Worm (Caenorhabditis elegans): Measurements from ENCODE around the gene evl-14.

Gene evl-14

ce11 chrIII:4281955-4282618, 30.8 kb downstream of the evl-14 start:
- TF ChIP-seq unc-62 (GFP tag; optimal IDR thresholded peaks at IDR 0.05), result peak; percentile 48

DNA sequence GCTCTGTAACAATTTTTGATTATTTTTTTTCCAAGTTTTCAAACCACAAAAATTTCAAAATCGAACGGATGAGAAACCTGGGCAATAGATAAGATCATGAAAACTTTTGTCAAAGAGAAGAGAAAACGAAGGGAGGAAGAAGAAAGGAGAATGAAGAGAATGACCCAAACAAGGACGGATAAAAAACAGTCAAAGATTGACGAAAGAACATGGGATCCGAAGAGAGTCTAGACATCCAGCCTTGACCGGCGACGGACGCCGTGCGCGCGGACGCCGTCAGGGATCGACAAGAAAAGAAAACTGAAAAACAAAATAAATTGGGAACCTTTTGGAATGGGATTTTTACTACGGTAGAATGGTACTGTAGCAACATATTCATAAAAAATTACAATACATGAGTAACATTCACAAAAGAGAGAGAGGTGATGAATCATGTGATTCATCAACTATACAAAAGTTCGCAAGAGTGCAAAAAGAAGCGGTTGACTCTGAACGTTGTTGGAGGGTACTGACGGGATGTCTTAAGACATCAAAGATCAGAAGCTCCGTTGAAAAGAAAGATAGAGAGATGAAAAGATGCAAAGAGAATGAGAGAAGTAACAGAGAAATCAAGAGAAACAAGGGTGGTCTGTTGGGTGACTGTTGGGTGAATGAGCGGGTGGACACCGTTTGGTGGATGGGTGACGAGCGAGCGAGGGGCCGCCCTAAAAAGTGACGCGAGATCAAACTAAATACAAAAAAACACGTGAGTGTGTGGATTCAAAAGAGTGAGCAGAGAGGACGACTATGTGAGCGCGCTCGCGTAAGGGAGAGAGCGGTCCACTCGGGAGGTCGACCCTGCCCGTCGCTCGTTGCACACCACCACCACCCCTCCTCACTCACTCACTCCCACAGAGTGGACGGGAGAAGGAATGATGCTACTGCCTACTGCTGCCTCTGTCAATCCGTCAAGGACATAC, 32.4 kb downstream of the evl-14 start, which contains the start of gene sup-26:
Gene sup-26 (minus strand): TSS at position 10 of the 959 bp plus-strand sequence.
- TF ChIP-seq unc-62 (GFP tag; optimal IDR thresholded peaks at IDR 0.05), result no peak

ce11 chrIII:4278203-4278602, 34.7 kb downstream of the evl-14 start:
- TF ChIP-seq unc-62 (GFP tag; optimal IDR thresholded peaks at IDR 0.05), result no peak

DNA sequence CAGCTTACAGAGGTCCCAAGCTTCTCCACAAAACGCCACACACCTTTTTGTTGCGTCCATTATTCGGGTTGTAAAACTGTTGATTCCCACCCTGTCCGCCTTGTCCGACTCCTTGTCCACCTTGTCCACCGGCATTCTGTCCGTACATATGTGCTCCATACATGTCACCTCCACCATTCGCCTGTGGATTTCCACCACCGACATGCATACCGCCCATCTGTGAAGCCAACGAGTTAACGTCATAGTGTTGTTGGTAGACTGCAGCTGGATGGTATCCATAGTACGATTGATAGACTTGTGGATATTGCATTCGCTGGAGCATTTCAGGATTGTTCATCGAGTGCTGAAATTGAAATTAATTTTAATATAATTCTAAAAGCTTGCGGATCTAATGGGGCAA, 35.2 kb downstream of the evl-14 start:
- TF ChIP-seq unc-62 (GFP tag; optimal IDR thresholded peaks at IDR 0.05), result no peak

- no peak for TF ChIP-seq unc-62 (GFP tag; optimal IDR thresholded peaks at IDR 0.05)
Observed at ce11 chrIII:4276277-4276676, 36.7 kb downstream of the evl-14 start.

- no peak for TF ChIP-seq unc-62 (GFP tag; optimal IDR thresholded peaks at IDR 0.05)
Observed at ce11 chrIII:4275704-4276103, 37.2 kb downstream of the evl-14 start.

ce11 chrIII:4274524-4274923, 38.4 kb downstream of the evl-14 start:
- no peak for TF ChIP-seq unc-62 (GFP tag; optimal IDR thresholded peaks at IDR 0.05)

ce11 chrIII:4272864-4273263, 40.1 kb downstream of the evl-14 start:
- TF ChIP-seq unc-62 (GFP tag; optimal IDR thresholded peaks at IDR 0.05), result no peak

- no peak for TF ChIP-seq unc-62 (GFP tag; optimal IDR thresholded peaks at IDR 0.05)
Observed at ce11 chrIII:4271059-4271458, 41.9 kb downstream of the evl-14 start.

- no peak for TF ChIP-seq unc-62 (GFP tag; optimal IDR thresholded peaks at IDR 0.05)
Observed at ce11 chrIII:4269220-4269935, 43.5 kb downstream of the evl-14 start, which contains the start of the genes sftb-1 and R10E4.1. TSS of gene sftb-1 (minus strand) at chrIII:4269270. TSS of gene R10E4.1 (plus strand) at chrIII:4269743.

ce11 chrIII:4265892-4266291, 47.0 kb downstream of the evl-14 start:
- TF ChIP-seq unc-62 (GFP tag; optimal IDR thresholded peaks at IDR 0.05), result no peak

DNA sequence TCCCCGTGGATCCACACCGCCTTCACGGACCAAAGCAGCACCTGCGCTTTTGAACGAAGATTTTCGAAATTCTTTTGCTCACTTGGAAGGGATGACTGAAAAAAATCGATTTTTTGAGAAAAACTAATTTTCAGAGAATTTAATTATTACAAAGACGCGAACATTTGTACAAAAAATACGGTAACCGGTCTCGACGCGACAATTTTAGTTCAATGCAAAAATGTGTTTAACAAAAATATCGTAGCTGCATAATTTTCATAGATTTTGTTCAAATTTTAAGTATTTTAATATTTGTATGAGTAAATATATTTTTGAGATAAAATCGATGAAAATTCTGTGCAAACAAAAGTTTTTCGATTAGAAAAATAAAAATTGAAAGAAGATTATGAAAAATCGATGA, 49.9 kb downstream of the evl-14 start, which contains the start of gene T08A11.1:
Gene T08A11.1 (minus strand): TSS at position 101 of the 400 bp plus-strand sequence.
- no peak for TF ChIP-seq unc-62 (GFP tag; optimal IDR thresholded peaks at IDR 0.05)

- no peak for TF ChIP-seq unc-62 (GFP tag; optimal IDR thresholded peaks at IDR 0.05)
Observed at ce11 chrIII:4257896-4258295, 55.0 kb downstream of the evl-14 start.
